Worm (Caenorhabditis elegans): ENCODE data around the gene nsph-3.1.

- TF ChIP-seq mdt-29 (GFP tag; IDR thresholded peaks at IDR 0.05) (no peak), unc-39 (tag; optimal IDR thresholded peaks at IDR 0.05) (no peak), rbr-2 (tag; optimal IDR thresholded peaks at IDR 0.05) (no peak), php-3 (GFP tag; IDR thresholded peaks at IDR 0.05) (no peak), dmd-8 (GFP tag; IDR thresholded peaks at IDR 0.05) (no peak)
These were observed 49.5 kb upstream of the nsph-3.1 start, which contains the start of gene srlf-30 for ce11 chrIV:10900083-10900482.
